Worm (Caenorhabditis elegans) whole organism, young adult: Measurements from ENCODE around the gene sek-5.
A peak's percentile ranks its signal among the peaks of the same experiment; 100 is the strongest.

Experiments
- B0019.2 ChIP-seq: fragments of 200-800 bp; sonication (Bioruptor generic); conservative IDR thresholded peaks from 2 replicates; pipeline ENCODE4 v1.3.6; 2022; ENCODE audit warnings: missing genetic modification reagents, missing genetic modification characterization, missing compliant biosample characterization
- B0035.1 ChIP-seq: sonication (generic microtip); optimal IDR thresholded peaks from 2 replicates; lab custom pipeline; 2016; ENCODE audit warnings: missing genetic modification characterization, mild to moderate bottlenecking, missing compliant biosample characterization, missing genotype, missing genetic modification reagents
- C06A6.2 ChIP-seq: fragments of 200-800 bp; sonication (Bioruptor generic); conservative IDR thresholded peaks from 2 replicates; pipeline ENCODE4 v1.3.6; 2022; ENCODE audit warnings: missing genetic modification characterization, missing compliant biosample characterization
- C17E4.6 ChIP-seq: fragments of 200-800 bp; sonication (Bioruptor generic); IDR thresholded peaks from 2 replicates; pipeline ENCODE4 v1.3.6; 2022; ENCODE audit warnings: missing genetic modification reagents, missing genetic modification characterization, missing compliant biosample characterization
- Y53F4B.3 ChIP-seq: fragments of 200-800 bp; sonication (Bioruptor generic); IDR thresholded peaks from 2 replicates; pipeline ENCODE4 v1.3.6; 2022; ENCODE audit warnings: missing genetic modification reagents, missing genetic modification characterization, missing compliant biosample characterization
- attf-3 ChIP-seq: fragments of 200-800 bp; sonication (Bioruptor generic); conservative IDR thresholded peaks from 2 replicates; pipeline ENCODE4 v1.3.6; 2022; ENCODE audit warnings: missing genetic modification reagents, missing genetic modification characterization, missing compliant biosample characterization
- attf-5 ChIP-seq: fragments of 200-800 bp; sonication (Bioruptor generic); optimal IDR thresholded peaks from 2 replicates; lab custom pipeline; 2018; ENCODE audit warnings: mild to moderate bottlenecking, missing genetic modification characterization, missing compliant biosample characterization
- ccch-3 ChIP-seq: fragments of 200-800 bp; sonication (Bioruptor generic); optimal IDR thresholded peaks from 2 replicates; lab custom pipeline; 2018; ENCODE audit warnings: mild to moderate bottlenecking, missing genetic modification characterization, missing compliant biosample characterization
- cebp-2 ChIP-seq: fragments of 200-800 bp; sonication (Bioruptor generic); IDR thresholded peaks from 2 replicates; pipeline ENCODE4 v1.3.6; 2022; ENCODE audit warnings: missing genetic modification characterization, missing compliant biosample characterization
- ceh-100 ChIP-seq: fragments of 200-800 bp; sonication (Bioruptor generic); IDR thresholded peaks from 2 replicates; pipeline ENCODE4 v1.3.6; 2022; ENCODE audit warnings: missing genetic modification reagents, missing genetic modification characterization, missing compliant biosample characterization
- dpff-1 ChIP-seq: sonication (generic microtip); optimal IDR thresholded peaks from 2 replicates; lab custom pipeline; 2017; ENCODE audit warnings: mild to moderate bottlenecking, missing genetic modification characterization, missing compliant biosample characterization
- egl-44 ChIP-seq: fragments of 200-800 bp; sonication (Bioruptor generic); IDR thresholded peaks from 2 replicates; pipeline ENCODE4 v1.3.6; 2022; ENCODE audit warnings: missing genetic modification reagents, missing genetic modification characterization, missing compliant biosample characterization
- egrh-3 ChIP-seq: fragments of 200-800 bp; sonication (Bioruptor generic); IDR thresholded peaks from 2 replicates; pipeline ENCODE4 v1.3.6; 2022; ENCODE audit warnings: missing genetic modification reagents, missing genetic modification characterization, missing compliant biosample characterization
- hlh-26 ChIP-seq: fragments of 200-800 bp; sonication (Bioruptor generic); conservative IDR thresholded peaks from 2 replicates; pipeline ENCODE4 v1.3.6; 2022; ENCODE audit warnings: missing genetic modification reagents, missing genetic modification characterization, missing compliant biosample characterization
- hmg-20 ChIP-seq: fragments of 200-800 bp; sonication (Bioruptor generic); IDR thresholded peaks from 2 replicates; pipeline ENCODE4 v1.3.6; 2022; ENCODE audit warnings: missing genetic modification reagents, missing genetic modification characterization, missing compliant biosample characterization
- lag-1 ChIP-seq: fragments of 200-800 bp; sonication (Bioruptor generic); IDR thresholded peaks from 2 replicates; pipeline ENCODE4 v1.3.6; 2022; ENCODE audit warnings: missing genetic modification reagents, missing genetic modification characterization, missing compliant biosample characterization
- let-607 ChIP-seq, 2 experiments: fragments of 200-800 bp in 1 of 2; sonication (Bioruptor generic) in 1 of 2; sonication (generic microtip) in 1 of 2; optimal IDR thresholded peaks; 2 replicates each; lab custom pipeline; 2016 to 2018; ENCODE audit warnings: mild to moderate bottlenecking in 2 of 2, missing compliant biosample characterization in 2 of 2, missing genetic modification characterization in 2 of 2, moderate library complexity in 2 of 2, missing genotype in 1 of 2
- lsy-27 ChIP-seq: sonication (generic microtip); optimal IDR thresholded peaks from 2 replicates; lab custom pipeline; 2017; ENCODE audit warnings: missing genetic modification characterization, mild to moderate bottlenecking, missing compliant biosample characterization, antibody characterized with exemption, missing genotype, borderline replicate concordance; ENCODE audit not compliant: insufficient read depth
- madf-6 ChIP-seq: fragments of 200-800 bp; sonication (Bioruptor generic); IDR thresholded peaks from 2 replicates; pipeline ENCODE4 v1.3.6; 2022; ENCODE audit warnings: missing genetic modification reagents, missing genetic modification characterization, missing compliant biosample characterization
- madf-8 ChIP-seq: fragments of 200-800 bp; sonication (Bioruptor generic); conservative IDR thresholded peaks from 2 replicates; pipeline ENCODE4 v1.3.6; 2022; ENCODE audit warnings: missing genetic modification reagents, missing genetic modification characterization, missing compliant biosample characterization
- nfya-1 ChIP-seq: sonication (generic microtip); optimal IDR thresholded peaks from 2 replicates; lab custom pipeline; 2017; ENCODE audit warnings: antibody characterized with exemption, missing compliant biosample characterization, missing genetic modification characterization, borderline replicate concordance; ENCODE audit not compliant: insufficient read depth
- nhr-179 ChIP-seq: sonication (generic microtip); optimal IDR thresholded peaks from 2 replicates; lab custom pipeline; 2016; ENCODE audit warnings: mild to moderate bottlenecking, missing genetic modification characterization, missing compliant biosample characterization
- nhr-80 ChIP-seq: sonication (generic microtip); optimal IDR thresholded peaks from 2 replicates; lab custom pipeline; 2016; ENCODE audit warnings: missing genetic modification characterization, missing compliant biosample characterization
- rec-8 ChIP-seq, 2 experiments: sonication (generic microtip); optimal IDR thresholded peaks; 2 replicates each; lab custom pipeline; 2016; ENCODE audit warnings: mild to moderate bottlenecking in 2 of 2, missing genetic modification characterization in 2 of 2, missing genetic modification reagents in 2 of 2, missing genotype in 2 of 2, missing biosample characterization in 1 of 2, missing compliant biosample characterization in 1 of 2, moderate library complexity in 1 of 2
- snpc-1.3 ChIP-seq: sonication (generic microtip); optimal IDR thresholded peaks from 2 replicates; lab custom pipeline; 2017; ENCODE audit warnings: missing genetic modification characterization, mild to moderate bottlenecking, missing compliant biosample characterization, antibody characterized with exemption, moderate library complexity, missing genotype, missing genetic modification reagents; ENCODE audit not compliant: insufficient read depth
- snpc-3.4 ChIP-seq: sonication (generic microtip); optimal IDR thresholded peaks from 2 replicates; lab custom pipeline; 2017; ENCODE audit warnings: missing genetic modification characterization, mild to moderate bottlenecking, missing compliant biosample characterization, antibody characterized with exemption, moderate library complexity, missing genotype, missing genetic modification reagents
- unc-62 ChIP-seq: fragments of 150-350 bp; optimal IDR thresholded peaks from 2 replicates; lab custom pipeline; 2014; ENCODE audit warnings: missing biosample characterization, missing genetic modification reagents, missing genetic modification characterization
- ztf-22 ChIP-seq: fragments of 200-800 bp; sonication (Bioruptor generic); optimal IDR thresholded peaks from 2 replicates; lab custom pipeline; 2018; ENCODE audit warnings: mild to moderate bottlenecking, missing genetic modification characterization, moderate library complexity, missing compliant biosample characterization
- ztf-3 ChIP-seq: fragments of 200-800 bp; sonication (Bioruptor generic); optimal IDR thresholded peaks from 2 replicates; lab custom pipeline; 2018; ENCODE audit warnings: mild to moderate bottlenecking, missing genetic modification characterization, missing compliant biosample characterization

Gene sek-5

DNA sequence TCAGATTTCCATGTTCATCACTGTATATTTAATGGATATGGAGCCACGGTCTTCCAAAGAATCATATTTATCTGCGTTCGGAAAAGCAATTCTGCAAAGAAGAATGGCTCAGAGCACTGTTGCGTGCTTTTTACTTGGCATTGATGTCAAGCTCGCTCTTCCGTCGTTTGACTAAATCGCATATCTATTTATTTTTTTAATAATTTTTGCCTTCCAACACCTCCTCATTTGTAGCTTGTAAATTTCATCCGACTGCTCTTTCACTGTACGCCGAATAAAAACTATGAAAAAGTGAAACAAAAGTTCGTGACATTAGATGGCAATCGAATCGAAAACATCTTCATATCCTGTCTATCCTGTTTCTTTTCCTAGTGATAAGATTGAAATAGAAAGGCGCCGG lies 37.5 kb upstream of the sek-5 start, which contains the start of gene C26B9.2:
C26B9.2 (plus strand) TSS at position 301 of the 400 bp plus-strand sequence.
- no peak for TF ChIP-seq ceh-100 (GFP tag; lab: Robert Waterston, UW)
- no peak for TF ChIP-seq snpc-1.3 (tag; lab: Kevin White, UChicago)
- no peak for TF ChIP-seq nhr-80 (tag; lab: Kevin White, UChicago)
- no peak for TF ChIP-seq madf-6 (GFP tag; lab: Robert Waterston, UW)
- no peak for TF ChIP-seq attf-5 (GFP tag; lab: Kevin White, UChicago)
- TF ChIP-seq nfya-1 (tag; lab: Kevin White, UChicago): no peak
- no peak for TF ChIP-seq hmg-20 (GFP tag; lab: Robert Waterston, UW)
- no peak for TF ChIP-seq snpc-3.4

DNA sequence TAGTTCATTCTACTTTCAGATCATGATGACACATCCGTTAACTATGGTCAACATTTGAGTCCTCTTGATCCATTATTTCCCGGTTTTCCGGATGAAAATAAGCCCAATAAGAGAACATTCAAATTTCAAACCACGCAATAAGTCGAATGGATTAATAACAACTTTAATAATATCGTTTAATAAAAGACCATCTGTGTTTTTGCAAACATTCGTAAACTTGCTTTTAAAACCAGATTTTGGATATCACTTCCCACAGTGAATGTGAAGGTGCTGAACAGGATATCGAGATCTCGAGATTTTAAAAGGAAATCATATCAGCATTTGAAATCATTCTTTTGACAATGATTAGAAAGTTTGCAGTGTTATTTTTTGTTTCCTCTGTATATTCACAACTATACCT lies 35.4 kb upstream of the sek-5 start, which contains the start of gene C26B9.7:
C26B9.7 (plus strand) TSS at position 301 of the 400 bp plus-strand sequence.
- TF ChIP-seq hlh-26 (no peak), B0035.1 (no peak), ccch-3 (GFP tag; lab: Kevin White, UChicago) (no peak), snpc-3.4 (no peak), C17E4.6 (GFP tag; lab: Robert Waterston, UW) (no peak), dpff-1 (tag; lab: Kevin White, UChicago) (no peak), nhr-179 (tag; lab: Kevin White, UChicago) (no peak)

DNA sequence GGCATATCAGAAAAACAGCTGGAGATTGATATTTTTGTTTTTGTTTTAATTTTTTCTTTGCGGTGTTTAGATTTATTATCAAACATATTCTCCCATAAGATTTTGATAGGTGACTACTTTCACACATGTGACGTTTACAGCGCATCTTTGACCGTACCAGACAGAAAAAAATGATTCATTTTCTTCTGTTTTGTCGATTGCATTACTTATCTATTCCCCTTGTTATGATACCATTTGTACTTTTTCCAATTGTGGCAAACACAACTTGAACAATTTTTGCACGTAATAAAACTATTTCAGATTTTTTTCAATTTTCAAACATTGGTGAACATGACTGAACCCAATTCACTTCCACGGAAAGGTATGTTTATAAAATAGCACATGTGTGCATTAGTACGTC lies 33.1 kb upstream of the sek-5 start, which contains the start of gene C26B9.1:
C26B9.1 (plus strand) TSS at position 301 of the 400 bp plus-strand sequence.
- TF ChIP-seq lsy-27: no peak
- TF ChIP-seq madf-8: no peak
- TF ChIP-seq unc-62 (GFP tag; lab: Kevin White, UChicago): no peak
- no peak for TF ChIP-seq ztf-3 (GFP tag; lab: Kevin White, UChicago)
- no peak for TF ChIP-seq attf-3 (GFP tag; lab: Robert Waterston, UW)
- TF ChIP-seq nhr-80 (tag; lab: Kevin White, UChicago): no peak
- TF ChIP-seq egl-44 (GFP tag; lab: Robert Waterston, UW): no peak
- TF ChIP-seq egrh-3 (GFP tag; lab: Robert Waterston, UW): no peak
- TF ChIP-seq lag-1 (GFP tag; lab: Robert Waterston, UW): no peak
- TF ChIP-seq rec-8 (tag; optimal IDR thresholded peaks at IDR 0.05; lab: Kevin White, UChicago): no peak
- TF ChIP-seq Y53F4B.3 (GFP tag; lab: Robert Waterston, UW): no peak
- TF ChIP-seq B0019.2: no peak

DNA sequence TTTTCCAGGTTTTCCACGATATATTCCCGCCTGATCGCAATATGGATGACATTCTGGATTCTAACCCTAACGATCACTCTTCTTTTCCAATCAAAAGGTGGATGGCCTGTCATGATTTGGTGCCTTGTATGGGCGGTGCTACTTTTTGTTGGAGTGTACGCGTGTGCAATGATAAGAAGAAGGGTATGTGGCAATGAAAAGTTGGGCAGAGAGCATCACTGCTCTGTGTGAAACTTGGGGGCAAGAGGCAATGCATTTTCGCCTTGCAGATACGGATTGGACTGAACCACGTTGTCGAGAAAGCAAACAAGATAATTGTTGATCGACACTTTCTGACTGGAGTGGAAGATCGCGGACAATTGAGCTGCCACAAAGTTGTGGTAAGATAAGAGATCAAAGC lies 31.1 kb upstream of the sek-5 start:
- TF ChIP-seq ztf-22 (GFP tag; lab: Kevin White, UChicago): peak; percentile 14
- TF ChIP-seq madf-6 (GFP tag; lab: Robert Waterston, UW): no peak
- no peak for TF ChIP-seq egrh-3 (GFP tag; lab: Robert Waterston, UW)
- peak; percentile 66 to 85 for TF ChIP-seq let-607 (tag; optimal IDR thresholded peaks at IDR 0.05; lab: Kevin White, UChicago)
- TF ChIP-seq nhr-80 (tag; lab: Kevin White, UChicago): peak; percentile 91
- TF ChIP-seq, all 124 proteins: peak for 3

DNA sequence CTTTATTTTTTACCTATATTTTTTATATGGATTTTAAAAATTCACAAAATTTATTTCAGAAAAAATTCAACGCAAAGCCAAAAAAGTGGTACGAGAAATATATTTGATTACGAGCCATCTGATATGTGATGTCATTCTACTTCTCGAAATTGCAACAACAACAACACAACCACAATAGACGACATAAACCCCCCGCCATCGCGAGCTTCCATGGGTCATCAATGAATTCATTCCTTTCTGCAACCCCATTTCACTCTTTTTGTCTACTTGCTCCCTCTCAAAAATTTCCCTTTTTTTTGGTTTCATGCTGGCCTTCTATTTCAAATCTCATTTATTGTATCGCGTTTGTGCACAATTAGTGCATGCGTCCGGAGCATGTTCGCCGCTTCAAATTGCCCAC lies 29.6 kb upstream of the sek-5 start:
- TF ChIP-seq C06A6.2 (GFP tag; lab: Robert Waterston, UW): no peak
- TF ChIP-seq B0019.2: no peak
- TF ChIP-seq cebp-2 (GFP tag; lab: Robert Waterston, UW): no peak
